Fruit fly (Drosophila melanogaster) whole organism, embryonic: ENCODE results near the gene Cdc16.

Source experiments
- Atf6 ChIP-seq: fragments of 200-800 bp; sonication (Bioruptor generic); IDR thresholded peaks from 2 replicates; pipeline ENCODE4 v1.3.6; 2022; ENCODE audit warnings: missing biosample characterization, missing genetic modification characterization
- CG1024 ChIP-seq: fragments of 200-800 bp; sonication (Bioruptor generic); IDR thresholded peaks from 2 replicates; pipeline ENCODE4 v1.3.6; 2022; ENCODE audit warnings: missing biosample characterization, missing genetic modification characterization
- CG10274 ChIP-seq: fragments of 200-800 bp; sonication (Bioruptor generic); optimal IDR thresholded peaks from 3 replicates; lab custom pipeline; 2017; ENCODE audit warnings: missing biosample characterization, mild to moderate bottlenecking, missing genetic modification characterization
- CG10543 ChIP-seq: fragments of 200-800 bp; sonication (Bioruptor generic); optimal IDR thresholded peaks from 3 replicates; lab custom pipeline; 2017; ENCODE audit warnings: missing biosample characterization, mild to moderate bottlenecking, missing genetic modification characterization, moderate library complexity
- CG11085 ChIP-seq: fragments of 200-800 bp; sonication (Bioruptor generic); IDR thresholded peaks from 2 replicates; pipeline ENCODE4 v1.3.6; 2022; ENCODE audit warnings: missing biosample characterization, missing genetic modification characterization
- CG11093 ChIP-seq: fragments of 200-800 bp; sonication (Bioruptor generic); IDR thresholded peaks from 3 replicates; pipeline ENCODE4 v1.3.6; 2022; ENCODE audit warnings: missing biosample characterization, missing genetic modification characterization
- CG11247 ChIP-seq: fragments of 200-800 bp; sonication (Bioruptor generic); IDR thresholded peaks from 2 replicates; pipeline ENCODE4 v1.3.6; 2022; ENCODE audit warnings: missing biosample characterization, missing genetic modification characterization
- CG12104 ChIP-seq: fragments of 200-800 bp; sonication (Bioruptor generic); optimal IDR thresholded peaks from 3 replicates; lab custom pipeline; 2016; ENCODE audit warnings: missing biosample characterization, missing genetic modification characterization
- CG12659 ChIP-seq: fragments of 200-800 bp; sonication (Bioruptor generic); optimal IDR thresholded peaks from 3 replicates; lab custom pipeline; 2017; ENCODE audit warnings: mild to moderate bottlenecking, missing biosample characterization, missing genetic modification reagents, missing genetic modification characterization
- CG13287 ChIP-seq: fragments of 200-800 bp; sonication (Bioruptor generic); IDR thresholded peaks from 2 replicates; pipeline ENCODE4 v1.3.6; 2022; ENCODE audit warnings: missing biosample characterization, missing genetic modification characterization; ENCODE audit not compliant: partially characterized antibody
- CG13624 ChIP-seq: fragments of 200-800 bp; sonication (Bioruptor generic); optimal IDR thresholded peaks from 2 replicates; lab custom pipeline; 2016; ENCODE audit warnings: missing biosample characterization, missing genetic modification characterization
- CG16863 ChIP-seq: fragments of 200-800 bp; sonication (Bioruptor generic); optimal IDR thresholded peaks from 3 replicates; lab custom pipeline; 2016; ENCODE audit warnings: missing biosample characterization, missing genetic modification characterization
- CG1792 ChIP-seq: fragments of 200-800 bp; sonication (Bioruptor generic); optimal IDR thresholded peaks from 2 replicates; lab custom pipeline; 2016; ENCODE audit warnings: missing biosample characterization, missing genetic modification characterization
- CG18764 ChIP-seq: fragments of 200-800 bp; sonication (Bioruptor generic); optimal IDR thresholded peaks from 3 replicates; lab custom pipeline; 2016; ENCODE audit warnings: missing biosample characterization, missing genetic modification characterization
- CG34224 ChIP-seq: fragments of 200-800 bp; sonication (Bioruptor generic); IDR thresholded peaks from 3 replicates; pipeline ENCODE4 v1.3.6; 2022; ENCODE audit warnings: missing biosample characterization, missing genetic modification characterization; ENCODE audit not compliant: partially characterized antibody
- CG3838 ChIP-seq: fragments of 200-800 bp; sonication (Bioruptor generic); optimal IDR thresholded peaks from 3 replicates; lab custom pipeline; 2016; ENCODE audit warnings: missing biosample characterization, missing genetic modification characterization
- CG4328 ChIP-seq: fragments of 200-800 bp; sonication (Bioruptor generic); optimal IDR thresholded peaks from 3 replicates; lab custom pipeline; 2017; ENCODE audit warnings: missing biosample characterization, missing genetic modification reagents, missing genetic modification characterization
- CG5245 ChIP-seq: fragments of 200-800 bp; sonication (Bioruptor generic); optimal IDR thresholded peaks from 3 replicates; lab custom pipeline; 2016; ENCODE audit warnings: missing biosample characterization, missing genetic modification characterization
- CG8944 ChIP-seq: fragments of 200-800 bp; sonication (Bioruptor generic); optimal IDR thresholded peaks from 3 replicates; lab custom pipeline; 2016; ENCODE audit warnings: missing biosample characterization, missing genetic modification characterization
- Dll ChIP-seq: fragments of 200-800 bp; sonication (Bioruptor generic); IDR thresholded peaks from 4 replicates; pipeline ENCODE4 v1.3.6; 2022; ENCODE audit warnings: missing biosample characterization, missing genetic modification characterization; ENCODE audit not compliant: partially characterized antibody
- Gsc ChIP-seq: fragments of 200-800 bp; sonication (Bioruptor generic); IDR thresholded peaks from 2 replicates; pipeline ENCODE4 v1.3.6; 2022; ENCODE audit warnings: missing biosample characterization, missing genetic modification characterization
- Gug ChIP-seq: fragments of 200-800 bp; sonication (Bioruptor generic); IDR thresholded peaks from 4 replicates; pipeline ENCODE4 v1.3.6; 2022; ENCODE audit warnings: missing biosample characterization, missing genetic modification characterization
- Meics ChIP-seq: fragments of 200-800 bp; sonication (Bioruptor generic); optimal IDR thresholded peaks from 2 replicates; lab custom pipeline; 2017; ENCODE audit warnings: missing biosample characterization, mild to moderate bottlenecking, missing genetic modification characterization
- NC2β ChIP-seq: fragments of 200-800 bp; sonication (Bioruptor generic); optimal IDR thresholded peaks from 2 replicates; lab custom pipeline; 2016; ENCODE audit warnings: missing biosample characterization, missing genetic modification characterization
- Poxn ChIP-seq: fragments of 200-800 bp; sonication (Bioruptor generic); IDR thresholded peaks from 2 replicates; pipeline ENCODE4 v1.3.6; 2022; ENCODE audit warnings: missing biosample characterization, missing genetic modification characterization
- Sox102F ChIP-seq: fragments of 200-800 bp; sonication (Bioruptor generic); optimal IDR thresholded peaks from 2 replicates; lab custom pipeline; 2018; ENCODE audit warnings: missing biosample characterization, mild to moderate bottlenecking, missing genetic modification characterization, moderate library complexity
- Sry-δ ChIP-seq: fragments of 200-800 bp; sonication (Bioruptor generic); optimal IDR thresholded peaks from 2 replicates; lab custom pipeline; 2016; ENCODE audit warnings: missing biosample characterization, missing genetic modification characterization
- Taf1 ChIP-seq: fragments of 200-800 bp; sonication (Bioruptor generic); IDR thresholded peaks from 2 replicates; pipeline ENCODE4 v1.3.6; 2022; ENCODE audit warnings: missing biosample characterization, missing genetic modification characterization
- Usf ChIP-seq: fragments of 200-800 bp; sonication (Bioruptor generic); optimal IDR thresholded peaks from 2 replicates; lab custom pipeline; 2017; ENCODE audit warnings: missing genotype, missing biosample characterization, missing genetic modification characterization
- az2 ChIP-seq: fragments of 200-800 bp; sonication (Bioruptor generic); optimal IDR thresholded peaks from 3 replicates; lab custom pipeline; 2016; ENCODE audit warnings: missing biosample characterization, missing genetic modification characterization
- bab2 ChIP-seq: fragments of 200-800 bp; sonication (Bioruptor generic); optimal IDR thresholded peaks from 2 replicates; lab custom pipeline; 2016; ENCODE audit warnings: missing biosample characterization, missing genetic modification characterization
- da ChIP-seq: fragments of 200-800 bp; sonication (Bioruptor generic); optimal IDR thresholded peaks from 2 replicates; lab custom pipeline; 2016; ENCODE audit warnings: missing biosample characterization, missing genetic modification characterization
- dm ChIP-seq: fragments of 200-800 bp; sonication (Bioruptor generic); optimal IDR thresholded peaks from 3 replicates; lab custom pipeline; 2016; ENCODE audit warnings: missing biosample characterization, missing genetic modification characterization
- fd3F ChIP-seq: fragments of 200-800 bp; sonication (Bioruptor generic); optimal IDR thresholded peaks from 2 replicates; lab custom pipeline; 2018; ENCODE audit warnings: missing biosample characterization, mild to moderate bottlenecking, missing genetic modification characterization, moderate library complexity
- gt ChIP-seq: fragments of 200-800 bp; sonication (Bioruptor generic); IDR thresholded peaks from 2 replicates; pipeline ENCODE4 v1.3.6; 2022; ENCODE audit warnings: missing biosample characterization, missing genetic modification characterization
- kay ChIP-seq: fragments of 200-800 bp; sonication (Bioruptor generic); optimal IDR thresholded peaks from 2 replicates; lab custom pipeline; 2016; ENCODE audit warnings: missing biosample characterization, missing genetic modification characterization
- kni ChIP-seq: fragments of 200-800 bp; sonication (Bioruptor generic); optimal IDR thresholded peaks from 3 replicates; lab custom pipeline; 2017; ENCODE audit warnings: mild to moderate bottlenecking, missing biosample characterization, missing genetic modification reagents, missing genetic modification characterization
- lab ChIP-seq: fragments of 200-800 bp; sonication (Bioruptor generic); optimal IDR thresholded peaks from 3 replicates; lab custom pipeline; 2017; ENCODE audit warnings: missing biosample characterization, missing genetic modification characterization, mild to moderate bottlenecking, moderate library complexity, missing genetic modification reagents
- lilli ChIP-seq: fragments of 200-800 bp; sonication (Bioruptor generic); optimal IDR thresholded peaks from 3 replicates; lab custom pipeline; 2016; ENCODE audit warnings: missing biosample characterization, missing genetic modification characterization
- phol ChIP-seq: fragments of 200-800 bp; sonication (Bioruptor generic); optimal IDR thresholded peaks from 3 replicates; lab custom pipeline; 2018; ENCODE audit warnings: missing biosample characterization, mild to moderate bottlenecking, missing genetic modification characterization, moderate library complexity
- pzg ChIP-seq: fragments of 200-800 bp; sonication (Bioruptor generic); optimal IDR thresholded peaks from 3 replicates; lab custom pipeline; 2018; ENCODE audit warnings: missing biosample characterization, mild to moderate bottlenecking, missing genetic modification characterization, moderate library complexity
- run ChIP-seq: fragments of 200-800 bp; sonication (Bioruptor generic); optimal IDR thresholded peaks from 3 replicates; lab custom pipeline; 2018; ENCODE audit warnings: missing biosample characterization, mild to moderate bottlenecking, missing genetic modification characterization
- sc ChIP-seq, 3 experiments: fragments of >200 bp in 2 of 3; fragments of 200-800 bp in 1 of 3; sonication (Bioruptor generic) in 1 of 3; optimal IDR thresholded peaks; 2 replicates in 2 of 3; 3 replicates in 1 of 3; lab custom pipeline; 2017; ENCODE audit warnings: mild to moderate bottlenecking in 1 of 3, missing biosample characterization in 1 of 3, missing genetic modification characterization in 1 of 3, missing genetic modification reagents in 1 of 3
- sens-2 ChIP-seq: fragments of 200-800 bp; sonication (Bioruptor generic); IDR thresholded peaks from 2 replicates; pipeline ENCODE4 v1.3.6; 2022; ENCODE audit warnings: missing biosample characterization, missing genetic modification characterization
- seq ChIP-seq: fragments of 200-800 bp; sonication (Bioruptor generic); IDR thresholded peaks from 2 replicates; pipeline ENCODE4 v1.3.6; 2022; ENCODE audit warnings: missing biosample characterization, missing genetic modification characterization
- sr ChIP-seq: fragments of 200-800 bp; sonication (Bioruptor generic); IDR thresholded peaks from 3 replicates; pipeline ENCODE4 v1.3.6; 2022; ENCODE audit warnings: missing biosample characterization, missing genetic modification characterization
- tgo ChIP-seq: fragments of 200-800 bp; sonication (Bioruptor generic); IDR thresholded peaks from 3 replicates; pipeline ENCODE4 v1.3.6; 2022; ENCODE audit warnings: missing biosample characterization, missing genetic modification characterization
- usp ChIP-seq: fragments of >200 bp; optimal IDR thresholded peaks from 2 replicates; lab custom pipeline; 2017; ENCODE audit warnings: missing biosample characterization, missing genetic modification characterization
- vvl ChIP-seq: fragments of 200-800 bp; sonication (Bioruptor generic); IDR thresholded peaks from 2 replicates; pipeline ENCODE4 v1.3.6; 2022; ENCODE audit warnings: missing biosample characterization, missing genetic modification characterization
- zf30C ChIP-seq: fragments of 200-800 bp; sonication (Bioruptor generic); optimal IDR thresholded peaks from 3 replicates; lab custom pipeline; 2018; ENCODE audit warnings: missing biosample characterization, mild to moderate bottlenecking, missing genetic modification characterization

Gene Cdc16

DNA sequence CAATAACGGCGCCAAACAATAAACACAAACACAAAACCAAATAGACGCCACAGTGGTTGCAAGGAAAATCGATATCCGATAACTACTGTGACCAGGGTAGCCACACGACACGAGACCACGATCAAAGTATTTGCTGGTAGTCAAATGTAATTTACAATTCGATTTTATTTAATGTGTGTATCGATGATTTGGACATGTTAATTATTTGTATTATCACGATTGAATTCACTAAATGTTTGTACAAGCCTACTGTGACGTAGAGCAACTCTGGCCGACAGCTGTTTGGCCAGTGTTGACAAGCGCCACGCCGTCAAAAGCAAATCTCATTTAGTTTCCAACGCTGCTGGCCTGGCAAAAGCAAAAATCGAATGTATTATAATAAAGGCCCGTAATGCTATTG is 29.7 kb upstream of the Cdc16 start, which contains the start of the genes Rad60 and EloA (continued):
- TF ChIP-seq CG11093 (GFP tag; lab: Robert Waterston, UW) (0 out of 3 replicates have a peak, but pooled peaks have one; percentile 14), kni (peak; percentile 24), CG8944 (peak; percentile 81), lilli (peak; percentile 92), CG11085 (GFP tag; lab: Robert Waterston, UW) (no peak), tgo (GFP tag; lab: Robert Waterston, UW) (peak; percentile 54; the same call in 2 of the 3 replicates), CG10274 (GFP tag; lab: Kevin White, UChicago) (no peak), CG1024 (peak; percentile 37; the same call in 1 of the 2 replicates), vvl (GFP tag; lab: Robert Waterston, UW) (peak; percentile 86), CG13287 (GFP tag; lab: Robert Waterston, UW) (peak; percentile 86), sr (GFP tag; lab: Robert Waterston, UW) (no peak), Usf (no peak), fd3F (GFP tag; lab: Kevin White, UChicago) (peak; percentile 31), CG4328 (GFP tag; lab: Kevin White, UChicago) (peak; percentile 50), Meics (GFP tag; lab: Kevin White, UChicago) (peak; percentile 55), az2 (GFP tag; lab: Kevin White, UChicago) (peak; percentile 83), CG12659 (GFP tag; lab: Kevin White, UChicago) (peak; percentile 84), CG13624 (GFP tag; lab: Kevin White, UChicago) (peak; percentile 85), Sry-δ (GFP tag; lab: Kevin White, UChicago) (peak; percentile 84), CG18764 (peak; percentile 71), Sox102F (GFP tag; lab: Kevin White, UChicago) (peak; percentile 75), CG11247 (peak; percentile 61), CG16863 (GFP tag; lab: Kevin White, UChicago) (peak; percentile 71), Gug (peak; percentile 59), Atf6 (GFP tag; lab: Robert Waterston, UW) (peak; percentile 76), sc (optimal IDR thresholded peaks at IDR 0.05; lab: Kevin White, UChicago) (no peak), sc (GFP tag; optimal IDR thresholded peaks at IDR 0.05; lab: Kevin White, UChicago) (peak; percentile 49), phol (tag; lab: Kevin White, UChicago) (peak; percentile 79), CG10543 (GFP tag; lab: Kevin White, UChicago) (peak; percentile 61), bab2 (GFP tag; lab: Kevin White, UChicago) (peak; percentile 84), dm (GFP tag; lab: Kevin White, UChicago) (peak; percentile 82), Taf1 (GFP tag; lab: Robert Waterston, UW) (0 out of 2 replicates have a peak, but pooled peaks have one; percentile 34), seq (GFP tag; lab: Robert Waterston, UW) (peak; percentile 52; the same call in 1 of the 2 replicates), da (GFP tag; lab: Kevin White, UChicago) (peak; percentile 51), NC2β (peak; percentile 81), CG1792 (peak; percentile 73), lab (GFP tag; lab: Kevin White, UChicago) (peak; percentile 83), Poxn (0 out of 2 replicates have a peak, but pooled peaks have one; percentile 38), CG34224 (GFP tag; lab: Robert Waterston, UW) (peak; percentile 64), pzg (GFP tag; lab: Kevin White, UChicago) (peak; percentile 89), Gsc (GFP tag; lab: Robert Waterston, UW) (no peak), Dll (GFP tag; lab: Robert Waterston, UW) (peak; percentile 79; the same call in 3 of the 4 replicates), sens-2 (peak; percentile 49; the same call in 1 of the 2 replicates), run (tag; lab: Kevin White, UChicago) (no peak), CG5245 (GFP tag; lab: Kevin White, UChicago) (peak; percentile 73), CG3838 (GFP tag; lab: Kevin White, UChicago) (no peak), gt (GFP tag; lab: Robert Waterston, UW) (no peak), usp (GFP tag; lab: Kevin White, UChicago) (no peak), CG12104 (GFP tag; lab: Kevin White, UChicago) (peak; percentile 55), kay (peak; percentile 39), zf30C (GFP tag; lab: Kevin White, UChicago) (no peak)
